Worm (Caenorhabditis elegans) whole organism, L1 larva: ENCODE results near the gene F42F12.3.
"Not testable (repeated sequence)": the region's sequence is repeated elsewhere in the genome, so short reads cannot be mapped to it uniquely, and the experiment has no call there.

ENCODE experiments used
- C16A3.4 ChIP-seq: fragments of 150-350 bp; optimal IDR thresholded peaks from 2 replicates; lab custom pipeline; 2014; ENCODE audit warnings: missing biosample characterization, missing genetic modification characterization
- Y116A8C.19 ChIP-seq: sonication (generic microtip); optimal IDR thresholded peaks from 2 replicates; lab custom pipeline; 2016; ENCODE audit warnings: missing compliant biosample characterization, missing genetic modification characterization, borderline replicate concordance
- elt-2 ChIP-seq: sonication (generic microtip); optimal IDR thresholded peaks from 2 replicates; lab custom pipeline; 2016; ENCODE audit warnings: missing genetic modification characterization, mild to moderate bottlenecking, inconsistent platforms, missing compliant biosample characterization, missing genetic modification reagents
- jun-1 ChIP-seq: fragments of 150-350 bp; optimal IDR thresholded peaks from 2 replicates; lab custom pipeline; 2014; ENCODE audit warnings: missing biosample characterization, missing genetic modification reagents, missing genetic modification characterization
- snpc-4 ChIP-seq: fragments of 150-350 bp; optimal IDR thresholded peaks from 2 replicates; lab custom pipeline; 2014; ENCODE audit warnings: missing biosample characterization, missing genetic modification characterization
- ztf-11 ChIP-seq, 2 experiments: sonication (generic microtip); optimal IDR thresholded peaks; 2 replicates each; lab custom pipeline; 2016 to 2017; ENCODE audit warnings: missing genetic modification characterization in 2 of 2, missing biosample characterization in 1 of 2, missing compliant biosample characterization in 1 of 2

DNA sequence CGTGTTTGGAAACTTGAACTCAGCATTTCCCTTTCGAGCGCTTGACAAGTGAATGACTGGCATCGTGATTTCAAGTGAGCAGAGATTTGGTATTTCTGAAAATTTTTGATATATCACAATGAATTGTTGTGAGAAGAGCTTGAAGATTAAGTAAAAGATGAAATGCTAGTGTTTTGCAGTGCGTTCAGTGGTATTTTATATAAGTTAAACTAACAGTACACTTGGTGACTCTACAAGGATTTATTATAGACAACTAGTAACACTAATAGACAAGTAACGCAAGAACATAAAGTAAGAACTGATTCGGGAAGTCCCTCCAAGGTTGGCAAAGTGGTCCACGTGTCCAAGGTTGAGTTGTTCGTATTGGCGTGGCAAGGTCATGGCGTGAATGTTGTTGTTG is 47.6 kb upstream of the F42F12.3 start, which contains the start of gene dot-1.3:
- not testable (repeated sequence) for TF ChIP-seq jun-1; Y116A8C.19 (tag; lab: Kevin White, UChicago); snpc-4; elt-2; C16A3.4 (tag; lab: Kevin White, UChicago); ztf-11 (tag; optimal IDR thresholded peaks at IDR 0.05; lab: Kevin White, UChicago)
